Fruit fly (Drosophila melanogaster) whole organism, embryonic: ENCODE measurements around the gene CG13386.

Experiments
- Atf-2 ChIP-seq: fragments of 200-800 bp; sonication (Bioruptor generic); optimal IDR thresholded peaks from 2 replicates; lab custom pipeline; 2016; ENCODE audit warnings: missing biosample characterization, missing genetic modification characterization
- B-H2 ChIP-seq: fragments of 200-800 bp; sonication (Bioruptor generic); optimal IDR thresholded peaks from 2 replicates; lab custom pipeline; 2018; ENCODE audit warnings: missing biosample characterization, mild to moderate bottlenecking, missing genetic modification characterization
- Bteb2 ChIP-seq: fragments of 200-800 bp; sonication (Bioruptor generic); optimal IDR thresholded peaks from 2 replicates; lab custom pipeline; 2016; ENCODE audit warnings: missing biosample characterization, missing genetic modification characterization
- CG10209 ChIP-seq: fragments of 200-800 bp; sonication (Bioruptor generic); optimal IDR thresholded peaks from 3 replicates; lab custom pipeline; 2017; ENCODE audit warnings: missing biosample characterization, mild to moderate bottlenecking, missing genetic modification characterization, missing genetic modification reagents
- CG10267 ChIP-seq: fragments of 200-800 bp; sonication (Bioruptor generic); optimal IDR thresholded peaks from 2 replicates; lab custom pipeline; 2018; ENCODE audit warnings: missing biosample characterization, mild to moderate bottlenecking, missing genetic modification characterization, moderate library complexity
- CG10654 ChIP-seq: fragments of 200-800 bp; sonication (Bioruptor generic); optimal IDR thresholded peaks from 2 replicates; lab custom pipeline; 2016; ENCODE audit warnings: missing biosample characterization, missing genetic modification characterization
- CG11695 ChIP-seq: fragments of 200-800 bp; sonication (Bioruptor generic); IDR thresholded peaks from 3 replicates; pipeline ENCODE4 v1.3.6; 2022; ENCODE audit warnings: missing biosample characterization, missing genetic modification characterization
- CG11696 ChIP-seq: fragments of 200-800 bp; sonication (Bioruptor generic); IDR thresholded peaks from 2 replicates; pipeline ENCODE4 v1.3.6; 2022; ENCODE audit warnings: missing biosample characterization, missing genetic modification characterization
- CG12769 ChIP-seq: fragments of 200-800 bp; sonication (Bioruptor generic); optimal IDR thresholded peaks from 2 replicates; lab custom pipeline; 2019; ENCODE audit warnings: missing biosample characterization, mild to moderate bottlenecking, missing genetic modification characterization, moderate library complexity
- CG13123 ChIP-seq: fragments of 200-800 bp; sonication (Bioruptor generic); optimal IDR thresholded peaks from 2 replicates; lab custom pipeline; 2016; ENCODE audit warnings: missing biosample characterization, missing genetic modification characterization
- CG15601 ChIP-seq: fragments of 200-800 bp; sonication (Bioruptor generic); optimal IDR thresholded peaks from 3 replicates; lab custom pipeline; 2019; ENCODE audit warnings: missing biosample characterization, mild to moderate bottlenecking, missing genetic modification characterization, moderate library complexity
- CG15696 ChIP-seq: fragments of 200-800 bp; sonication (Bioruptor generic); optimal IDR thresholded peaks from 2 replicates; lab custom pipeline; 2019; ENCODE audit warnings: missing biosample characterization, mild to moderate bottlenecking, missing genetic modification characterization, moderate library complexity
- CG17186 ChIP-seq: fragments of 200-800 bp; sonication (Bioruptor generic); optimal IDR thresholded peaks from 3 replicates; lab custom pipeline; 2017; ENCODE audit warnings: missing biosample characterization, missing genetic modification reagents, missing genetic modification characterization
- CG3065 ChIP-seq: fragments of 200-800 bp; sonication (Bioruptor generic); optimal IDR thresholded peaks from 2 replicates; lab custom pipeline; 2016; ENCODE audit warnings: missing biosample characterization, missing genetic modification characterization
- CG32772 ChIP-seq: fragments of 200-800 bp; sonication (Bioruptor generic); IDR thresholded peaks from 2 replicates; pipeline ENCODE4 v1.3.6; 2022; ENCODE audit warnings: missing biosample characterization, missing genetic modification characterization
- CG34376 ChIP-seq: fragments of 200-800 bp; sonication (Bioruptor generic); optimal IDR thresholded peaks from 2 replicates; lab custom pipeline; 2018; ENCODE audit warnings: missing biosample characterization, mild to moderate bottlenecking, missing genetic modification characterization
- CG5245 ChIP-seq: fragments of 200-800 bp; sonication (Bioruptor generic); optimal IDR thresholded peaks from 3 replicates; lab custom pipeline; 2016; ENCODE audit warnings: missing biosample characterization, missing genetic modification characterization
- CG6689 ChIP-seq: fragments of 200-800 bp; sonication (Bioruptor generic); IDR thresholded peaks from 2 replicates; pipeline ENCODE4 v1.3.6; 2022; ENCODE audit warnings: missing biosample characterization, missing genetic modification characterization
- CG6854 ChIP-seq: fragments of 200-800 bp; sonication (Bioruptor generic); optimal IDR thresholded peaks from 3 replicates; lab custom pipeline; 2017; ENCODE audit warnings: missing biosample characterization, mild to moderate bottlenecking, missing genetic modification characterization
- CG7839 ChIP-seq: fragments of 200-800 bp; sonication (Bioruptor generic); optimal IDR thresholded peaks from 3 replicates; lab custom pipeline; 2018; ENCODE audit warnings: missing biosample characterization, mild to moderate bottlenecking, missing genetic modification characterization, moderate library complexity
- CG9215 ChIP-seq: fragments of 200-800 bp; sonication (Bioruptor generic); IDR thresholded peaks from 2 replicates; pipeline ENCODE4 v1.3.6; 2022; ENCODE audit warnings: missing biosample characterization, missing genetic modification characterization
- CG9437 ChIP-seq: fragments of 200-800 bp; sonication (Bioruptor generic); optimal IDR thresholded peaks from 2 replicates; lab custom pipeline; 2018; ENCODE audit warnings: missing biosample characterization, mild to moderate bottlenecking, missing genetic modification characterization
- CG9727 ChIP-seq: fragments of 200-800 bp; sonication (Bioruptor generic); optimal IDR thresholded peaks from 3 replicates; lab custom pipeline; 2017; ENCODE audit warnings: missing biosample characterization, mild to moderate bottlenecking, missing genetic modification characterization
- CkIIα-i1 ChIP-seq: fragments of 200-800 bp; sonication (Bioruptor generic); IDR thresholded peaks from 2 replicates; pipeline ENCODE4 v1.3.6; 2022; ENCODE audit warnings: missing biosample characterization, missing genetic modification characterization
- Dad ChIP-seq: fragments of 200-800 bp; sonication (Bioruptor generic); optimal IDR thresholded peaks from 3 replicates; lab custom pipeline; 2016; ENCODE audit warnings: missing biosample characterization, missing genetic modification characterization
- Ets97D ChIP-seq: fragments of 200-800 bp; sonication (Bioruptor generic); optimal IDR thresholded peaks from 3 replicates; lab custom pipeline; 2016; ENCODE audit warnings: missing biosample characterization, missing genetic modification characterization
- Gug ChIP-seq: fragments of 200-800 bp; sonication (Bioruptor generic); IDR thresholded peaks from 4 replicates; pipeline ENCODE4 v1.3.6; 2022; ENCODE audit warnings: missing biosample characterization, missing genetic modification characterization
- H2.0 ChIP-seq: fragments of 200-800 bp; sonication (Bioruptor generic); IDR thresholded peaks from 2 replicates; pipeline ENCODE4 v1.3.6; 2022; ENCODE audit warnings: missing biosample characterization, missing genetic modification characterization
- Hr51 ChIP-seq, 2 experiments: fragments of 200-800 bp; sonication (Bioruptor generic); optimal IDR thresholded peaks; 2 replicates in 1 of 2; 3 replicates in 1 of 2; lab custom pipeline; 2016 to 2018; ENCODE audit warnings: missing biosample characterization in 2 of 2, missing genetic modification characterization in 2 of 2, mild to moderate bottlenecking in 1 of 2, moderate library complexity in 1 of 2
- MBD-R2 ChIP-seq: fragments of 200-800 bp; sonication (Bioruptor generic); IDR thresholded peaks from 2 replicates; pipeline ENCODE4 v1.3.6; 2022; ENCODE audit warnings: missing biosample characterization, missing genetic modification characterization
- Mad ChIP-seq: fragments of 200-800 bp; sonication (Bioruptor generic); optimal IDR thresholded peaks from 2 replicates; lab custom pipeline; 2016; ENCODE audit warnings: missing biosample characterization, missing genetic modification characterization
- Neu2 ChIP-seq: fragments of 200-800 bp; sonication (Bioruptor generic); optimal IDR thresholded peaks from 3 replicates; lab custom pipeline; 2016; ENCODE audit warnings: missing biosample characterization, missing genetic modification characterization, borderline replicate concordance
- TFAM ChIP-seq: fragments of 200-800 bp; sonication (Bioruptor generic); optimal IDR thresholded peaks from 2 replicates; lab custom pipeline; 2017; ENCODE audit warnings: missing biosample characterization, missing genetic modification characterization, inconsistent platforms
- Trl ChIP-seq, 3 experiments: fragments of >200 bp in 2 of 3; fragments of 200-800 bp in 1 of 3; sonication (Bioruptor generic) in 1 of 3; optimal IDR thresholded peaks; 2 replicates in 1 of 3; 3 replicates in 2 of 3; lab custom pipeline; 2016 to 2017; ENCODE audit warnings: missing biosample characterization in 1 of 3, missing genetic modification characterization in 1 of 3
- al ChIP-seq: fragments of 200-800 bp; sonication (Bioruptor generic); IDR thresholded peaks from 2 replicates; pipeline ENCODE4 v1.3.6; 2022; ENCODE audit warnings: missing biosample characterization, missing genetic modification characterization
- ara ChIP-seq: fragments of 200-800 bp; sonication (Bioruptor generic); IDR thresholded peaks from 2 replicates; pipeline ENCODE4 v1.3.6; 2022; ENCODE audit warnings: missing biosample characterization, missing genetic modification characterization
- bowl ChIP-seq: fragments of 200-800 bp; sonication (Bioruptor generic); IDR thresholded peaks from 2 replicates; pipeline ENCODE4 v1.3.6; 2022; ENCODE audit warnings: missing biosample characterization, missing genetic modification characterization
- danr ChIP-seq: fragments of 200-800 bp; sonication (Bioruptor generic); IDR thresholded peaks from 2 replicates; pipeline ENCODE4 v1.3.6; 2022; ENCODE audit warnings: missing biosample characterization, missing genetic modification characterization
- en ChIP-seq: fragments of 200-800 bp; sonication (Bioruptor generic); optimal IDR thresholded peaks from 2 replicates; lab custom pipeline; 2016; ENCODE audit warnings: missing biosample characterization, missing genetic modification characterization
- gsb ChIP-seq: fragments of 200-800 bp; sonication (Bioruptor generic); IDR thresholded peaks from 2 replicates; pipeline ENCODE4 v1.3.6; 2022; ENCODE audit warnings: missing biosample characterization, missing genetic modification characterization
- hb ChIP-seq: fragments of 200-800 bp; sonication (Bioruptor generic); IDR thresholded peaks from 3 replicates; pipeline ENCODE4 v1.3.6; 2022; ENCODE audit warnings: missing biosample characterization, missing genetic modification characterization; ENCODE audit not compliant: partially characterized antibody
- insv ChIP-seq, 2 experiments: fragments of 200-800 bp; sonication (Bioruptor generic); optimal IDR thresholded peaks; 3 replicates each; lab custom pipeline; 2016 to 2018; ENCODE audit warnings: missing biosample characterization in 2 of 2, missing genetic modification characterization in 2 of 2
- psq ChIP-seq: fragments of 200-800 bp; sonication (Bioruptor generic); optimal IDR thresholded peaks from 2 replicates; lab custom pipeline; 2017; ENCODE audit warnings: missing biosample characterization, missing genetic modification characterization
- pum ChIP-seq: fragments of 200-800 bp; sonication (Bioruptor generic); optimal IDR thresholded peaks from 2 replicates; lab custom pipeline; 2016; ENCODE audit warnings: missing biosample characterization, missing genetic modification characterization
- sima ChIP-seq: fragments of 200-800 bp; sonication (Bioruptor generic); optimal IDR thresholded peaks from 2 replicates; lab custom pipeline; 2016; ENCODE audit warnings: missing biosample characterization, missing genetic modification characterization
- slbo ChIP-seq: fragments of 200-800 bp; sonication (Bioruptor generic); IDR thresholded peaks from 2 replicates; pipeline ENCODE4 v1.3.6; 2022; ENCODE audit warnings: missing biosample characterization, missing genetic modification characterization
- sob ChIP-seq: fragments of 200-800 bp; sonication (Bioruptor generic); IDR thresholded peaks from 2 replicates; pipeline ENCODE4 v1.3.6; 2022; ENCODE audit warnings: missing biosample characterization, missing genetic modification characterization
- sr ChIP-seq: fragments of 200-800 bp; sonication (Bioruptor generic); IDR thresholded peaks from 3 replicates; pipeline ENCODE4 v1.3.6; 2022; ENCODE audit warnings: missing biosample characterization, missing genetic modification characterization
- unc-4 ChIP-seq: fragments of 200-800 bp; sonication (Bioruptor generic); IDR thresholded peaks from 2 replicates; pipeline ENCODE4 v1.3.6; 2022; ENCODE audit warnings: missing biosample characterization, missing genetic modification characterization; ENCODE audit not compliant: partially characterized antibody
- vnd ChIP-seq: fragments of 200-800 bp; sonication (Bioruptor generic); IDR thresholded peaks from 3 replicates; pipeline ENCODE4 v1.3.6; 2022; ENCODE audit warnings: missing biosample characterization, missing genetic modification characterization; ENCODE audit not compliant: partially characterized antibody
- vvl ChIP-seq: fragments of 200-800 bp; sonication (Bioruptor generic); IDR thresholded peaks from 2 replicates; pipeline ENCODE4 v1.3.6; 2022; ENCODE audit warnings: missing biosample characterization, missing genetic modification characterization
- wdn ChIP-seq: fragments of 200-800 bp; sonication (Bioruptor generic); IDR thresholded peaks from 2 replicates; pipeline ENCODE4 v1.3.6; 2022; ENCODE audit warnings: missing biosample characterization, missing genetic modification characterization

The CG13386 gene

dm6 chr2L:8437176-8437575 lies 38.4 kb downstream of the CG13386 start, which contains the start of the genes D12 and Chrac-14 (continued):
- TF ChIP-seq Atf-2 (GFP tag; lab: Kevin White, UChicago) (no peak), Mad (GFP tag; lab: Kevin White, UChicago) (no peak), CG9215 (GFP tag; lab: Robert Waterston, UW) (no peak), CG6689 (GFP tag; lab: Robert Waterston, UW) (no peak), bowl (no peak), sima (GFP tag; lab: Kevin White, UChicago) (no peak), CG12769 (tag; lab: Kevin White, UChicago) (no peak), CG9437 (no peak), Ets97D (GFP tag; lab: Kevin White, UChicago) (peak; percentile 12), danr (GFP tag; lab: Robert Waterston, UW) (no peak), Dad (no peak), H2.0 (GFP tag; lab: Robert Waterston, UW) (peak; percentile 37; the same call in 1 of the 2 replicates), CG11695 (GFP tag; lab: Robert Waterston, UW) (no peak), insv (GFP tag; optimal IDR thresholded peaks at IDR 0.05; lab: Kevin White, UChicago) (no peak), MBD-R2 (peak; percentile 98), CG15601 (no peak), CG9727 (GFP tag; lab: Kevin White, UChicago) (no peak), CG7839 (no peak), CG11696 (GFP tag; lab: Robert Waterston, UW) (no peak), pum (GFP tag; lab: Kevin White, UChicago) (no peak), al (no peak), CG15696 (tag; lab: Kevin White, UChicago) (no peak), CG13123 (GFP tag; lab: Kevin White, UChicago) (no peak), sr (GFP tag; lab: Robert Waterston, UW) (no peak), unc-4 (no peak), CG10267 (tag; lab: Kevin White, UChicago) (peak; percentile 93), Gug (no peak), wdn (GFP tag; lab: Robert Waterston, UW) (no peak), CG6854 (GFP tag; lab: Kevin White, UChicago) (no peak), CG34376 (GFP tag; lab: Kevin White, UChicago) (no peak), slbo (GFP tag; lab: Robert Waterston, UW) (peak; percentile 37; the same call in 1 of the 2 replicates), Trl (optimal IDR thresholded peaks at IDR 0.05; lab: Kevin White, UChicago) (no peak), Trl (GFP tag; optimal IDR thresholded peaks at IDR 0.05; lab: Kevin White, UChicago) (no peak), vnd (GFP tag; lab: Robert Waterston, UW) (no peak), CG10209 (no peak), CG17186 (GFP tag; lab: Kevin White, UChicago) (peak; percentile 79), CG5245 (no peak), CkIIα-i1 (GFP tag; lab: Robert Waterston, UW) (no peak), CG3065 (no peak), sob (GFP tag; lab: Robert Waterston, UW) (peak; percentile 69; the same call in 1 of the 2 replicates), ara (GFP tag; lab: Robert Waterston, UW) (no peak), CG32772 (no peak), hb (no peak), Neu2 (GFP tag; lab: Kevin White, UChicago) (no peak), gsb (GFP tag; lab: Robert Waterston, UW) (no peak), psq (peak; percentile 8), Hr51 (GFP tag; optimal IDR thresholded peaks at IDR 0.05; lab: Kevin White, UChicago) (no peak), vvl (GFP tag; lab: Robert Waterston, UW) (0 out of 2 replicates have a peak, but pooled peaks have one; percentile 17), CG10654 (no peak), B-H2 (peak; percentile 15), en (GFP tag; lab: Kevin White, UChicago) (no peak), TFAM (no peak), Bteb2 (GFP tag; lab: Kevin White, UChicago) (no peak)
